Worm (Caenorhabditis elegans) whole organism, midembryonic: ENCODE results near the gene F55F1.2.

Experiments
- T22C8.4 ChIP-seq: fragments of 200-800 bp; sonication (Bioruptor generic); IDR thresholded peaks from 2 replicates; pipeline ENCODE4 v1.3.6; 2022; ENCODE audit warnings: missing genetic modification characterization, missing compliant biosample characterization
- cog-1 ChIP-seq: sonication (generic microtip); optimal IDR thresholded peaks from 2 replicates; lab custom pipeline; 2016; ENCODE audit warnings: missing genetic modification characterization, missing compliant biosample characterization
- flt-1 ChIP-seq: fragments of 200-800 bp; sonication (Bioruptor generic); IDR thresholded peaks from 2 replicates; pipeline ENCODE4 v1.3.6; 2022; ENCODE audit warnings: missing genetic modification characterization, missing compliant biosample characterization
- klf-2 ChIP-seq: fragments of 200-800 bp; sonication (Bioruptor generic); conservative IDR thresholded peaks from 2 replicates; pipeline ENCODE4 v1.3.6; 2022; ENCODE audit warnings: missing genetic modification reagents, missing genetic modification characterization, missing compliant biosample characterization
- med-1 ChIP-seq: sonication (generic microtip); optimal IDR thresholded peaks from 2 replicates; lab custom pipeline; 2017; ENCODE audit warnings: missing genetic modification characterization, mild to moderate bottlenecking, missing compliant biosample characterization, antibody characterized with exemption, missing genetic modification reagents; ENCODE audit not compliant: insufficient read depth
- ref-1 ChIP-seq: fragments of 200-800 bp; sonication (Bioruptor generic); conservative IDR thresholded peaks from 2 replicates; pipeline ENCODE4 v1.3.6; 2022; ENCODE audit warnings: missing genetic modification reagents, missing genetic modification characterization, missing compliant biosample characterization
- tab-1 ChIP-seq: fragments of 200-800 bp; sonication (Bioruptor generic); IDR thresholded peaks from 2 replicates; pipeline ENCODE4 v1.3.6; 2022; ENCODE audit warnings: missing genetic modification characterization, missing compliant biosample characterization
- ztf-23 ChIP-seq: fragments of 200-800 bp; sonication (Bioruptor generic); IDR thresholded peaks from 2 replicates; pipeline ENCODE4 v1.3.6; 2022; ENCODE audit warnings: missing genetic modification reagents, missing genetic modification characterization, missing compliant biosample characterization
- ztf-29 ChIP-seq: fragments of 200-800 bp; sonication (Bioruptor generic); IDR thresholded peaks from 2 replicates; pipeline ENCODE4 v1.3.6; 2022; ENCODE audit warnings: missing genetic modification reagents, missing genetic modification characterization, missing compliant biosample characterization

F55F1.2 gene

DNA sequence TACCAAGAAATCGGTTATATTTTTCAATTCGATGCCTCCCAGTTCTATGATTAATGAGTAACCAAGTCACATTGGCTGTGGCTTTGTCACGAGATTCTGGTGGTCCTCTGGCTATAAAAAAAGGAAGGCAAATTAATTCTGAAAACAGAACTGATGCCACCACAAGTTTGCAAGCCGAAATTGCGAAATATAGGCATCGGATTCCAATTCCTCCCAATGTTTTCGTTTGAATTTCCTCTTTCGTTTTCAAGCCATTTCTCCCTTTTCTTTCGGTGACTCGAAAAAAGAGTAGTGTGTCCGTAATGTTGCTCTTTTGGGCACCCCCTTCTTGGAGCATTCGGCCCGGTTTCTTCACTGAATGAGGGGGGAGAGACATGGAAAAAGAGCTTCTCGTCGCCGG is at the start of gene F55F1.2:
Gene F55F1.2 (minus strand): TSS at position 376 of the 400 bp plus-strand sequence.
- TF ChIP-seq cog-1 (tag; lab: Kevin White, UChicago): no peak
- TF ChIP-seq tab-1: no peak
- no peak for TF ChIP-seq med-1 (GFP tag; lab: Kevin White, UChicago)
- no peak for TF ChIP-seq T22C8.4 (GFP tag; lab: Robert Waterston, UW)
- TF ChIP-seq ztf-29 (GFP tag; lab: Robert Waterston, UW): no peak
- no peak for TF ChIP-seq ztf-23
- no peak for TF ChIP-seq klf-2 (GFP tag; lab: Robert Waterston, UW)
- TF ChIP-seq flt-1 (GFP tag; lab: Robert Waterston, UW): no peak
- TF ChIP-seq ref-1 (GFP tag; lab: Robert Waterston, UW): no peak

DNA sequence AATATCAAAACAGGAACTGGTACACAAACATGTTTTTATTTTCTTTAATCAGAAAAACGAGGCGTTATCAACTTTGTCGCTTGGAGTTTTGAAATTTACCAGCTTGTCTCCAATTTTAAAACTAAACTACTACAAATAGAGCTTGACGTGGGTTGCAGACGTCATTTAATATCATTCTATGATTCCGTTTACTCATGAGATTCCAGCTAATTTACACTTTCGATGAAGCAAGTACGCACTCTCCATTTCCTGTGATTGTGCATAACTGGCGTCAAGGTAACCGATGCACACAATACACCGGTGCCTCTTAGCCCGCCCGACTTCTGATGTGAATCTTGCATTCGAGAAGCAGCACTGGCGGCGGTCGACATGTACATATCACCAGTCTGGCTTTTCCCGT is 49.0 kb upstream of the F55F1.2 start:
- TF ChIP-seq med-1 (GFP tag; lab: Kevin White, UChicago) (no peak), ref-1 (GFP tag; lab: Robert Waterston, UW) (no peak), flt-1 (GFP tag; lab: Robert Waterston, UW) (no peak), klf-2 (GFP tag; lab: Robert Waterston, UW) (no peak), ztf-29 (GFP tag; lab: Robert Waterston, UW) (no peak), T22C8.4 (GFP tag; lab: Robert Waterston, UW) (no peak), cog-1 (tag; lab: Kevin White, UChicago) (no peak), ztf-23 (no peak), tab-1 (no peak)

DNA sequence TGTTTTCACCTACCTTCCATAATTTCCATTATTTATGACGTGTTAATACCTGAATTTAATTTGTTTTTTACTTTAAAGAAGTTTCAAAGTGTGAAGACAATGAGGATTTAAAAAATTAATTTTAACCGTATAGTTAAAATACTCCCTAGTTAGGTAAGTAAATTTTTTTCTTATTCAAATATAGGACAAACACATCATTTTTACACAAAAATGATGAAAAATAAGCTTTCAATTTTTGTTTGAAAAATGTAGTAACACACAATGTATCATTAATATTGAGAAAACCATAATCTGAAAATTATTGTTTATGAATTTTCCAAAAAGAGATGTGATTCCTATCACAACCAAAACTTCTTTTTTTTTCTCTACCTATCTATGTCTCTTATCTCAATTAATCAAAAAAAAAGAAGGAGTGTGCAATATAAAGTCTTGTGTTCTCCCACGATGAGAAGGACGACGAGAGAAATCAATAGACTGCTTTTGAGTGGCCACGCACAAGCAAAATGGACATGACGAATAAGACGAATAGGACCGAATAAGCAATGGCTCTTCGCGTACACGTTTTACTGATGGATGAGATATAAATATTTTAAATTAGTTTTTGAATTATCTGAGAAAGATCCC is 44.3 kb upstream of the F55F1.2 start, which contains the start of gene C14A11.6:
Gene C14A11.6 (minus strand): TSS at position 51 of the 624 bp plus-strand sequence.
- TF ChIP-seq T22C8.4 (GFP tag; lab: Robert Waterston, UW) (no peak), ztf-29 (GFP tag; lab: Robert Waterston, UW) (no peak), tab-1 (no peak), med-1 (GFP tag; lab: Kevin White, UChicago) (no peak), cog-1 (tag; lab: Kevin White, UChicago) (no peak), klf-2 (GFP tag; lab: Robert Waterston, UW) (no peak), ref-1 (GFP tag; lab: Robert Waterston, UW) (no peak), flt-1 (GFP tag; lab: Robert Waterston, UW) (no peak), ztf-23 (no peak)

DNA sequence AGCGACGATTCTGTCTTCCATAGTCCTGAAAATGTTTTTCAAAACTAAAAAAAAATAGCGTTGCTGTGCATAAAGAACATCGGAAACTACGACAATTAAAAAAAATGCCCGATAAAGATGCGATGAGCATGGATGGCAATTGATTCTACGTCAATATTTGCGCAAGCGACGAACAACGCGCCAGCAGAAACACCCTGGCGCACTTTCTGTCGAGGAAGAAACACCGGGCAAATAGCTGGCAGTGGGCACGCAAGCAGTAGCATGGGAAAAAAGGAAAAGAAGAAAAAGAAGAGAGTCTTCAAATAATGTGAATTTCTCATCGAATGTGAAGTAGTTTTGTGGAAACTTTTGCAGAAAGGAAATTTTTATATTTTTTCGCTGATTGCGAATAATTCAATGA is 39.8 kb upstream of the F55F1.2 start, which contains the start of gene C14A11.9:
Gene C14A11.9 (minus strand): TSS at position 27 of the 400 bp plus-strand sequence.
- TF ChIP-seq tab-1 (peak; percentile 74; the same call in 1 of the 2 replicates), ztf-29 (GFP tag; lab: Robert Waterston, UW) (0 out of 2 replicates have a peak, but pooled peaks have one; percentile 20), klf-2 (GFP tag; lab: Robert Waterston, UW) (0 out of 2 replicates have a peak, but pooled peaks have one; percentile 13), cog-1 (tag; lab: Kevin White, UChicago) (peak; percentile 72), T22C8.4 (GFP tag; lab: Robert Waterston, UW) (0 out of 2 replicates have a peak, but pooled peaks have one; percentile 29), ref-1 (GFP tag; lab: Robert Waterston, UW) (no peak), ztf-23 (peak; percentile 80), med-1 (GFP tag; lab: Kevin White, UChicago) (peak; percentile 47), flt-1 (GFP tag; lab: Robert Waterston, UW) (peak; percentile 66)

DNA sequence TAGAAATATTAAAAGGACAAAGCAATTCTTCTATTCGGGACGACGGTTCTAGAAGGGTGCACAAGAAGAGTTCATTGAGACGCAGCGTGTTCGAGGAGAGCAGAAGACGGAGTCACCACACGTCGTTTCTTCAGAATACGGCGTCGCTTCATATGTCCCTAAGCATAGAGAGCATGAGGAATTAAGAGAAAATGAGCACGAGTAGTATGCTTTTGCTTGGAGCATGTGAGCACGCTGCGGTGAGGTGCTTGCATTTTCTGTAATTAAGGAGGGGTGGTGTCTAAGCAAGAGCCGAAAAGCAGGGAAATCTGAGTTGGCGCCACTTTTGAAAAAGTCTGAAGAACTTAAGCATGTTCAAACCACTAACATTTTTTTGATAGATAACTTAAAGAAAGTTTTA is 37.5 kb upstream of the F55F1.2 start, which contains the start of gene C14A11.5:
Gene C14A11.5 (minus strand): TSS at position 139 of the 400 bp plus-strand sequence.
- no peak for TF ChIP-seq klf-2 (GFP tag; lab: Robert Waterston, UW)
- TF ChIP-seq ztf-23: no peak
- TF ChIP-seq flt-1 (GFP tag; lab: Robert Waterston, UW): no peak
- TF ChIP-seq cog-1 (tag; lab: Kevin White, UChicago): no peak
- TF ChIP-seq tab-1: no peak
- no peak for TF ChIP-seq ref-1 (GFP tag; lab: Robert Waterston, UW)
- no peak for TF ChIP-seq med-1 (GFP tag; lab: Kevin White, UChicago)
- TF ChIP-seq ztf-29 (GFP tag; lab: Robert Waterston, UW): no peak
- no peak for TF ChIP-seq T22C8.4 (GFP tag; lab: Robert Waterston, UW)

DNA sequence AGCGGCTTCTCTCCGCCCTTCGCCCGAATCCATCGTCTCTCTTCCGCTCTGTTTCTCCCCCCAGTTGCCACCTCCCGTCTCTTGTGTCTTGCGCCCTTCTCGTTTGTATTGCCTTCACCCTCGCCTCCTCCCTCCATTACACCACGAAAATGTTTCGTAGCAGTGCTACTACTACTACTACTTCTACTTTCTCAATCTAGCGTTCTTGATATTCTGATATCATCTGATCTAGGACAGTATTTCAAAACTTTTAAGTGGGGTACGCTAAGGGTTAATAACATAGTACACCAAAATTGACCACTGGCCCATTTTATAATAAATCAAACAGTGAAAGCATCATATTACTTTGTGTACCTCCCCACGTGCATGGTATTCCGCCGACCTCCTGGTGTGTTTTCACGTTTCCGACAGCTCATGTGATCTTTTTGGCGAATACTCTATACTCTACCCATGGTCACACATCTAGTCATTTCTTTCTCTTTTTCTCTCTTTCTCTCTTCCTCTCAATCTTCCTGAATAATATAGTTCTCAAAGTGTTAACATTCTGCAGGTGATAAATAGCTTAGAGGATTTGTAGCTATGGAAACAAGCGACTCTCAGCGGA is 32.8 kb upstream of the F55F1.2 start, which contains the start of gene C14A11.2:
Gene C14A11.2 (plus strand): TSS at position 551 of the 604 bp plus-strand sequence.
- TF ChIP-seq T22C8.4 (GFP tag; lab: Robert Waterston, UW): no peak
- TF ChIP-seq tab-1: no peak
- no peak for TF ChIP-seq ztf-23
- no peak for TF ChIP-seq flt-1 (GFP tag; lab: Robert Waterston, UW)
- TF ChIP-seq med-1 (GFP tag; lab: Kevin White, UChicago): no peak
- no peak for TF ChIP-seq klf-2 (GFP tag; lab: Robert Waterston, UW)
- TF ChIP-seq cog-1 (tag; lab: Kevin White, UChicago): no peak

DNA sequence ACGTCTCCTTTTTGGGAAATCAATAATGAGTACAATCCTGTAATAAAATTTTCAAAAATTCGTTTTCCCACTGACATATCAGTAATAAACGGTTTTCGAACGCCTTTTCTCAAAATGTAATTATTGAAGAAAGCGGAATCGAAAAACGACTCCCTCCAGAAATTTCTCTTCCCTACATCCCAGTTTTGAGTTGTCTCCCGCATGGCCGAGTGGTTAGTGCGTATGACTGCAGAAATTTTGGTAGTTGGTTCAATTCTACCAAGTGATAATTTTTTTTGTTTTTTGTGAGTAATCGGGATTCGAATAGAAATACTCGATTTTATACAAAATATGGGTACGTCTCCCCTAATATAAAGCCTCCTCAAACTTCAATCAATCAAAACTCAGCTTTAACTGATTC is 31.8 kb upstream of the F55F1.2 start:
- TF ChIP-seq flt-1 (GFP tag; lab: Robert Waterston, UW): peak; percentile 53
- peak; percentile 36; the same call in 1 of the 2 replicates for TF ChIP-seq T22C8.4 (GFP tag; lab: Robert Waterston, UW)
- TF ChIP-seq ztf-23: peak; percentile 56; the same call in 1 of the 2 replicates
- peak; percentile 51; the same call in 1 of the 2 replicates for TF ChIP-seq ref-1 (GFP tag; lab: Robert Waterston, UW)
- TF ChIP-seq tab-1: 0 out of 2 replicates have a peak, but pooled peaks have one; percentile 36

DNA sequence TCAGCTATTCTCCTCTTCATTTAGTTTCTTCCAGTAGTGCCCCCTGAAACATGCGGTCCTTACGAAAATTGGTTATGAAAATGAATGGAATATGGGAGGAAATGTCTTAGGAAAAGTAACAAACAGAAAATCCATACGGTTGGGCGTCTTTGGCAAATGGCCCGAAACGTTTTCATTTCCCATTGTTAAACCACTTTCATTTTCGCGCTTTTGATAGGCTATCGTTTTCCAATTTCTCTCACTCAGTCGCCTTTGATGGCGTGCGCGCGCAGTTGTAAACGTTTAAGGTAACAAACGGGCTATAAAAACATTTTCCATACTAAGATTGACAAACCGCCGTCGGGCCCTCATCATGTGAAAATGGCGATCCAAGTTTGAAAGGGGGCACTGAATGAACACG is 25.2 kb upstream of the F55F1.2 start:
- no peak for TF ChIP-seq flt-1 (GFP tag; lab: Robert Waterston, UW)
- TF ChIP-seq ref-1 (GFP tag; lab: Robert Waterston, UW): no peak
- TF ChIP-seq klf-2 (GFP tag; lab: Robert Waterston, UW): no peak
- no peak for TF ChIP-seq ztf-23
- no peak for TF ChIP-seq ztf-29 (GFP tag; lab: Robert Waterston, UW)
- TF ChIP-seq tab-1: no peak
- no peak for TF ChIP-seq med-1 (GFP tag; lab: Kevin White, UChicago)
- TF ChIP-seq cog-1 (tag; lab: Kevin White, UChicago): no peak
- TF ChIP-seq T22C8.4 (GFP tag; lab: Robert Waterston, UW): no peak
